Worm (Caenorhabditis elegans) whole organism, midembryonic: ENCODE measurements around the gene F48F7.6.
A peak's percentile ranks its signal among the peaks of the same experiment; 100 is the strongest.

Source experiments
- T22C8.4 ChIP-seq: fragments of 200-800 bp; sonication (Bioruptor generic); IDR thresholded peaks from 2 replicates; pipeline ENCODE4 v1.3.6; 2022; ENCODE audit warnings: missing genetic modification characterization, missing compliant biosample characterization
- cog-1 ChIP-seq: sonication (generic microtip); optimal IDR thresholded peaks from 2 replicates; lab custom pipeline; 2016; ENCODE audit warnings: missing genetic modification characterization, missing compliant biosample characterization
- flt-1 ChIP-seq: fragments of 200-800 bp; sonication (Bioruptor generic); IDR thresholded peaks from 2 replicates; pipeline ENCODE4 v1.3.6; 2022; ENCODE audit warnings: missing genetic modification characterization, missing compliant biosample characterization
- klf-2 ChIP-seq: fragments of 200-800 bp; sonication (Bioruptor generic); conservative IDR thresholded peaks from 2 replicates; pipeline ENCODE4 v1.3.6; 2022; ENCODE audit warnings: missing genetic modification reagents, missing genetic modification characterization, missing compliant biosample characterization
- med-1 ChIP-seq: sonication (generic microtip); optimal IDR thresholded peaks from 2 replicates; lab custom pipeline; 2017; ENCODE audit warnings: missing genetic modification characterization, mild to moderate bottlenecking, missing compliant biosample characterization, antibody characterized with exemption, missing genetic modification reagents; ENCODE audit not compliant: insufficient read depth
- ref-1 ChIP-seq: fragments of 200-800 bp; sonication (Bioruptor generic); conservative IDR thresholded peaks from 2 replicates; pipeline ENCODE4 v1.3.6; 2022; ENCODE audit warnings: missing genetic modification reagents, missing genetic modification characterization, missing compliant biosample characterization
- tab-1 ChIP-seq: fragments of 200-800 bp; sonication (Bioruptor generic); IDR thresholded peaks from 2 replicates; pipeline ENCODE4 v1.3.6; 2022; ENCODE audit warnings: missing genetic modification characterization, missing compliant biosample characterization
- ztf-23 ChIP-seq: fragments of 200-800 bp; sonication (Bioruptor generic); IDR thresholded peaks from 2 replicates; pipeline ENCODE4 v1.3.6; 2022; ENCODE audit warnings: missing genetic modification reagents, missing genetic modification characterization, missing compliant biosample characterization
- ztf-29 ChIP-seq: fragments of 200-800 bp; sonication (Bioruptor generic); IDR thresholded peaks from 2 replicates; pipeline ENCODE4 v1.3.6; 2022; ENCODE audit warnings: missing genetic modification reagents, missing genetic modification characterization, missing compliant biosample characterization

Gene F48F7.6

DNA sequence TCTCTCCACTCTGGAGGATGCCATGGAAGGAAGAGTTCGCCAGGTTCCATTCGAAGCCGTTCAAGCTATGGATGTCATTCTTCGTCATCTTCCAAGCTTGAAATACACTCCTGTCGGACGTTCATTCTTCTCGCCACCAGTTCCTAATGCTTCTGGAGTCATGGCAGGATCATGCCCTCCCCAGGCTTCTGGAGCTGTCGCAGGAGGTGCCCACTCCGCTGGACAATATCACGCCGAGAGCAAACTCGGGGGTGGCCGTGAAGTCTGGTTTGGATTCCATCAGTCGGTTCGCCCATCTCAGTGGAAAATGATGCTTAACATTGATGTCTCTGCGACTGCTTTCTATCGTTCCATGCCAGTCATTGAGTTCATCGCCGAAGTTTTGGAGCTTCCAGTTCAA lies 25.3 kb upstream of the F48F7.6 start:
- no peak for TF ChIP-seq med-1
- no peak for TF ChIP-seq cog-1 (tag; lab: Kevin White, UChicago)
- no peak for TF ChIP-seq klf-2
- no peak for TF ChIP-seq ztf-23 (GFP tag; lab: Robert Waterston, UW)
- TF ChIP-seq ztf-29 (GFP tag; lab: Robert Waterston, UW), result no peak
- no peak for TF ChIP-seq tab-1 (GFP tag; lab: Robert Waterston, UW)
- no peak for TF ChIP-seq T22C8.4 (GFP tag; lab: Robert Waterston, UW)
- TF ChIP-seq flt-1 (GFP tag; lab: Robert Waterston, UW), result no peak
- TF ChIP-seq ref-1 (GFP tag; lab: Robert Waterston, UW), result no peak

DNA sequence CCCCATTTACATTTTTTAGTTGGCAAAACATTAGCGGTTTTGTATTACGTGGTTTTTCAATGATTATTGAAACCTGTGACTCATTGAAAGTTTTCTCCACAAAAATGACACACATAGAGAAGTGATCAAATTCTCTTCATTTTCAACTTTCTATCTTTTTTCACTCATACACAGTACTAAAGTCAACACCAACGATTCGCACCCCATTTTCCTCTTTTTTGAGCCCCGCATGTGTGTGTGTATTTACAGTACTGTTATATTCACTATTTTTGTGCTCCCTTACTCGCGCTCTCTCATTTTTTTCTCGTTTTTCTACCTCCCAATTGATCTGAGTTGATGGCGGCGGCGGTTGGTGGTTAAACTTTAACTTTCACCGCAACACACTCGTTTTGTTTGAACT lies 19.2 kb upstream of the F48F7.6 start:
- TF ChIP-seq cog-1 (tag; lab: Kevin White, UChicago) (no peak), ref-1 (GFP tag; lab: Robert Waterston, UW) (no peak), tab-1 (GFP tag; lab: Robert Waterston, UW) (no peak), T22C8.4 (GFP tag; lab: Robert Waterston, UW) (no peak), ztf-23 (GFP tag; lab: Robert Waterston, UW) (no peak)

DNA sequence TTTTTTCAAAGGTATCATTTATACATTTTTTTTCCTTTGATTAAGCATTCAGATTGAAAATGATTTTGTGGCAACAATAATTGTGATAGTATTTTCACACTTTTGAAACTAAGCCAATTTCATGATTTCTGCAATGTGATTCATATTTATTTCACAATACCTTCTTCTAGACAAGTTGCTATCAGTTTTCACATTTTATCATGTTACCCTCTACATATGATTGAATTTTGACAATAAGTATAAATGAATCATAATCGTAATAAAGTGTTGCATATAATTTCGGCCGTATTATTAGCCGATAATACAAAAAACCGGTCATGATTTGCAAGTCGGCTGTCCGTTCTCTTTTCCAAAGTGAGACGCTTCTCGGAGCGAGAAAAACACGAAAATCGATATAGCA lies 18.2 kb upstream of the F48F7.6 start:
- no peak for TF ChIP-seq ztf-29 (GFP tag; lab: Robert Waterston, UW)
- TF ChIP-seq cog-1 (tag; lab: Kevin White, UChicago), result no peak
- TF ChIP-seq flt-1 (GFP tag; lab: Robert Waterston, UW), result no peak
- no peak for TF ChIP-seq tab-1 (GFP tag; lab: Robert Waterston, UW)
- no peak for TF ChIP-seq klf-2
- no peak for TF ChIP-seq med-1
- no peak for TF ChIP-seq ref-1 (GFP tag; lab: Robert Waterston, UW)
- TF ChIP-seq ztf-23 (GFP tag; lab: Robert Waterston, UW), result no peak
- no peak for TF ChIP-seq T22C8.4 (GFP tag; lab: Robert Waterston, UW)

DNA sequence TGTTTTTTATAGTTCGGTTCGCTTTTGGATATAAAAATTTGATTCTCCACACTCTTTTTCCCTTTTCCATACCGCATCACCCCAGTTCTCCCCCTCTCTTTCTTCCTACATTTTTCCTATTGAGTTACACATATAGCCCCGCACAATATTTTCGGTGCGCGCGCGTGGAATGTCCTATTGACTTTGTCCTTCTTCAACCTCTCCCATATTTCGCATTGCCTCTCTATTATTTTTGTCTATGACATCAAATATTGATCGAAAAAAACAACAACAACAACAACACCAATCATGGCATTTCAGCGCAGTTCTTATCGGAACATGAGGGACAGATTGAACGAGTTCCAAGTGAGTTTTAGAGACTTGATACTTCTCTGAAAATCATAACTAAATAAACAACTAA lies 17.8 kb upstream of the F48F7.6 start, which contains the start of gene syx-2:
Gene syx-2, plus strand, starts transcription at position 301 of the 400 bp plus-strand sequence.
- TF ChIP-seq T22C8.4 (GFP tag; lab: Robert Waterston, UW), result no peak
- no peak for TF ChIP-seq med-1
- no peak for TF ChIP-seq ztf-29 (GFP tag; lab: Robert Waterston, UW)
- TF ChIP-seq tab-1 (GFP tag; lab: Robert Waterston, UW), result no peak
- no peak for TF ChIP-seq ztf-23 (GFP tag; lab: Robert Waterston, UW)
- no peak for TF ChIP-seq ref-1 (GFP tag; lab: Robert Waterston, UW)
- TF ChIP-seq cog-1 (tag; lab: Kevin White, UChicago), result no peak
- no peak for TF ChIP-seq flt-1 (GFP tag; lab: Robert Waterston, UW)
- TF ChIP-seq klf-2, result no peak

DNA sequence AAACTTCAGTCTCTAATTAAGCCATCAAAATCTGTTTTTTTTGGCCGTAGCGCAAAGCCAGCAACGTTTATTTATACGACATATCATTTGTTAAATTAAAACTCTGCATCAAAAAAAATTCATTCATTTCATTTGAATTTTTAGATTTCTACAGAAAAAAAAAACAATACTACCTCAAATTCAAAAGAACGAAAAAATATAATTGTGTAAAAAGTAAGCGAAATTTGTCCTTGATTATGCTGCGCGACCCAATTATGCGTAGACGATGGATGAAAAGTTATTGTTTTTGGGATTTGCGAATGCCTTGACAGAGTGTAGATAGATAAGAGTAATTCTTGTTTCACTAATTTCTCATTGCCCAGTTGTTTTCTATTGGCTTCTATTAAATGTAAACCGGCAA lies 14.4 kb upstream of the F48F7.6 start, which contains the start of gene F48F7.3:
Gene F48F7.3, plus strand, starts transcription at position 301 of the 400 bp plus-strand sequence.
- no peak for TF ChIP-seq med-1

DNA sequence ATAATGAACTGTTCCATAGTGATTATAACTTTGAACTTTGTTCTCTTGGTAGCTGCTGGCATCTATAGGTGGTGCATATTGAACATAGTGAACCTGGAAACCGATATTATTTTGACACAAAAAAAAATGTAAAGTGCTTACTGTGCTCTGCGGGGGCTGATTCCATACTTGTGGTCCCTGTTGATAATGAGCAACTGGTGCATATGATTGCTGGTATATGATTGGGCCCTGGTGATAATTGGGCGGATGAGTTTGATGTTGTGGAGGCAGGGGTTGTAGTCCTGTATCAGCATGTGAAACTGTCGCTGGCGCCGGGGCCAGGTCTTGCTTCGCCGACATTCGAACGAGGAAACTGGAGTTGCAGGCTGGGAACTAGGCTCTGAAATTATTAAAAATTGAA lies 9.3 kb upstream of the F48F7.6 start, which contains the start of gene pqn-39:
Gene pqn-39, minus strand, starts transcription at position 385 of the 400 bp plus-strand sequence.
- TF ChIP-seq klf-2 (no peak), tab-1 (GFP tag; lab: Robert Waterston, UW) (no peak), T22C8.4 (GFP tag; lab: Robert Waterston, UW) (no peak), ztf-23 (GFP tag; lab: Robert Waterston, UW) (no peak), ztf-29 (GFP tag; lab: Robert Waterston, UW) (no peak), ref-1 (GFP tag; lab: Robert Waterston, UW) (no peak), cog-1 (tag; lab: Kevin White, UChicago) (no peak), med-1 (no peak), flt-1 (GFP tag; lab: Robert Waterston, UW) (no peak)

DNA sequence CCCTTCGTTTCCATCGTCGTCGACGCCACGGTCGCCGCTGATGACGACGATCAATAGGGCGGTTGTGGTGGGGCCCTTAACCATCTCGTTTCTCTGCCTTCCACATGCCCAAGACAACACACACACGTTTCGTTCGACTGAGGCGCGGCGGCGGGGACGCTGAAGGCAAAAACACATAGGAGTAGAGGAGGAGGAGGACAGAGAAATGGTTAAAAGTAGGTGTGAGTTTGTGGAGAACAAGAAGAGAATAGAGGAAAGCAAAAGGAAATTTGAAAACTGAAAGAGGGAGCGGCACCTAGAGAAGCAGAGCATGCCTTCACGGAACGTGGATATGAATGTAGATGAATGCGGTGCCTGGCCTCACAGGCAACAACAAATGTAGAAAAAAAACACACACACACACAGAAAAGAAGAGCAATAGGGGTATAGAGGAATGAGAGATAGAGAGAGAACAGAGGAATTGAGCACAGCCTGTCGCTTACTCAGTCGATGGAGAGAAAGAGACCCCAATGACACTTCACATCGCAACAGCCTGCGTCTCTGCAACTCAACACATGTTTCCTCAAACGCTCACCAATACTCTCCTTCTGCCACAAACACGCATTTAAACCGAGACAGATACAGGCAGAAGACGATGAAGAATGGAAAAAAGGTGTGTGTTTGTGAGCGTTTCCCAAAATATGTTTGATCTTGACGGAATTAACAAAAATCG lies 8.2 kb upstream of the F48F7.6 start:
- TF ChIP-seq T22C8.4 (GFP tag; lab: Robert Waterston, UW), result 0 out of 2 replicates have a peak, but pooled peaks have one; percentile 22
- TF ChIP-seq ref-1 (GFP tag; lab: Robert Waterston, UW), result no peak
- TF ChIP-seq tab-1 (GFP tag; lab: Robert Waterston, UW), result 0 out of 2 replicates have a peak, but pooled peaks have one; percentile 15
- TF ChIP-seq ztf-23 (GFP tag; lab: Robert Waterston, UW), result 0 out of 2 replicates have a peak, but pooled peaks have one; percentile 19
- TF ChIP-seq cog-1 (tag; lab: Kevin White, UChicago), result peak; percentile 62

DNA sequence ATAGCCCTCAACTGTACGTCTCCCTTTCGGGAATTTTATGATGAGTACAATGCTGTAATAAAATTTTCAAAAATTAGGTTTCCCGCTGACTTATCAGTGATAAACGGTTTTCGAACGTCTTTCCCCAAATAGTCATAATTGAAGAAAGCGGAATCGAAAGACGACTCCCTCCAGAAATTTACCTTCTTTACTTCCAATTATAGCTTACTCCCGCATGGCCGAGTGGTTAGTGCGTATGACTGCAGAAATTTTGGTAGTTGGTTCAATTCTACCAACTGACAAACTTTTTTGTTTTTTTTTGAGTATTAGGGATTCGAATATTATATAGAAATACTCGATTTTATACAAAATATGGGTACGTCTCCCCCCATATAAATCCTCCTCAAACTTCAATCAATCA lies 4.5 kb upstream of the F48F7.6 start:
- TF ChIP-seq flt-1 (GFP tag; lab: Robert Waterston, UW) (0 out of 2 replicates have a peak, but pooled peaks have one; percentile 20), ztf-23 (GFP tag; lab: Robert Waterston, UW) (0 out of 2 replicates have a peak, but pooled peaks have one; percentile 26)

DNA sequence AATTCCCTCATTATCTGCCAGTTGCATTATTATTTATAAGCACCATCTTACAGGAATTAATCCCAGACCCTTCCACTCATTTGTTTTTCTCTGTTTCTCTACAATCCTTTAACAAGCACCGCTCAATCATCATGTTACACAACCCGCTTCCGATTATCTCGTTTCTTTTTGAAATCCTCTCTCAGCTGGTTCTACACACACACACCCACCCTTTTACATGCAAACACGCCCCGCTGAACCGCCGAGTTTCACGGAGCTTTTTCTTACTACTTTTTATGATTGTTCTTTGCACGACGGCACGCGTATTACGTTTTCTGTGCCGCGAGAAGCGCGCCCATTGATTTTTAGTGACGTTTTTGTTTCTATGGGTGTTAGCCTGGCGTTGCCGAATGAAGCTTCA lies 3.9 kb upstream of the F48F7.6 start:
- TF ChIP-seq ztf-23 (GFP tag; lab: Robert Waterston, UW) (no peak), klf-2 (no peak)

DNA sequence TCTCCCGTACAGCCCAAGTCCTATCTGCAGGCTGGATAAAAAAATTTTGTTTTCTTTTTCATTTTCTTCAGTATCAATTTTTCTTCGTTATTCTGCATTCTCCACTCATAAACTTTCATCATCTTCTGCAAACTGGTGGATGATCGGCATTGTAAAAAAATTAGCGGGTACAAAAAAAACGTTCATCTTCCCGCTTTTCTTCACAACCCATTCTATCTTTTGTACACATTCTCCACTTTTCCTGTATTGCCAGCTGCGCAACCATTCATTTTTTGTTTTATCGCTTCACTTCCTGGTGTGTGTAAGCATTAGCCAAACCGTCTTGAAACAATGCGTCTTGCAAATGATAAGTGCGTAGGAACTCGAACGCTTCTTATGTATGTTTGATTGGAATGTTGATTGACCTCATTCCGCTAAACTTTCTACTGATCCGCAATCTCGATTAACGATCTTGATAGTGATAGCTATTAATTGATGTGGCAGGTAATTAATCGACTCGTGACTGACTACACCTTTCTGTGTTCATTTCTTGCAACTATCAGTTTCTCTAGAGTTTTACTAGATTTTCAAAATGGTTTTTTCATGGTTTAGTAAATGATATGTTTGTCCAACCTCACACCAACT lies 3.1 kb upstream of the F48F7.6 start:
- TF ChIP-seq med-1 (no peak), cog-1 (tag; lab: Kevin White, UChicago) (no peak), ztf-23 (GFP tag; lab: Robert Waterston, UW) (no peak), T22C8.4 (GFP tag; lab: Robert Waterston, UW) (no peak), ztf-29 (GFP tag; lab: Robert Waterston, UW) (no peak), ref-1 (GFP tag; lab: Robert Waterston, UW) (no peak), tab-1 (GFP tag; lab: Robert Waterston, UW) (no peak), flt-1 (GFP tag; lab: Robert Waterston, UW) (no peak), klf-2 (no peak)
